Worm (Caenorhabditis elegans): Measurements from ENCODE around the gene cest-2.1.

- TF ChIP-seq ztf-23 (GFP tag; IDR thresholded peaks at IDR 0.05), result no peak
- no peak for TF ChIP-seq flt-1 (GFP tag; IDR thresholded peaks at IDR 0.05)
- no peak for TF ChIP-seq med-1 (GFP tag; optimal IDR thresholded peaks at IDR 0.05; ENCODE audit: insufficient read depth)
- TF ChIP-seq tab-1 (GFP tag; IDR thresholded peaks at IDR 0.05), result no peak
- TF ChIP-seq cog-1 (tag; optimal IDR thresholded peaks at IDR 0.05), result no peak
- no peak for TF ChIP-seq ztf-29 (GFP tag; IDR thresholded peaks at IDR 0.05)
- no peak for TF ChIP-seq T22C8.4 (GFP tag; IDR thresholded peaks at IDR 0.05)
Measured at ce11 chrV:14167629-14168028, 3.7 kb downstream of the cest-2.1 start, which contains the start of gene ocam-1.

Measured in whole organism, midembryonic.